Fruit fly (Drosophila melanogaster) S2 (cell line): Measurements from ENCODE around the gene fd3F.
A peak's percentile ranks its signal among the peaks of the same experiment; 100 is the strongest.
"Not testable (repeated sequence)": the region's sequence is repeated elsewhere in the genome, so short reads cannot be mapped to it uniquely, and the experiment has no call there.

Source experiments
- CG8478 ChIP-seq: fragments of >200 bp; optimal IDR thresholded peaks from 2 replicates; lab custom pipeline; 2018
- CTCF ChIP-seq, 2 experiments: fragments of >200 bp; optimal IDR thresholded peaks; 2 replicates each; lab custom pipeline; 2018

The fd3F gene

dm6 chrX:3778135-3778951 is 23.8 kb upstream of the fd3F start:
- no peak for TF ChIP-seq CTCF (optimal IDR thresholded peaks at IDR 0.05; lab: Kevin White, UChicago)
- TF ChIP-seq CG8478 (lab: Kevin White, UChicago): no peak

- TF ChIP-seq CG8478 (lab: Kevin White, UChicago) (no peak), CTCF (optimal IDR thresholded peaks at IDR 0.05; lab: Kevin White, UChicago) (peak; percentile 5 to 21)
These were observed 23.1 kb upstream of the fd3F start for dm6 chrX:3778952-3779502.

dm6 chrX:3779686-3780407 is 22.3 kb upstream of the fd3F start:
- peak; percentile 79 for TF ChIP-seq CTCF (optimal IDR thresholded peaks at IDR 0.05; lab: Kevin White, UChicago)
- no peak for TF ChIP-seq CG8478 (lab: Kevin White, UChicago)

dm6 chrX:3780884-3781283 is 21.2 kb upstream of the fd3F start:
- no peak for TF ChIP-seq CG8478 (lab: Kevin White, UChicago)
- TF ChIP-seq CTCF (optimal IDR thresholded peaks at IDR 0.05; lab: Kevin White, UChicago): peak; percentile 39 to 41

- TF ChIP-seq CG8478 (lab: Kevin White, UChicago) (no peak), CTCF (optimal IDR thresholded peaks at IDR 0.05; lab: Kevin White, UChicago) (no peak)
These were observed 13.7 kb upstream of the fd3F start for dm6 chrX:3788432-3788831.

dm6 chrX:3789284-3789683 is 12.8 kb upstream of the fd3F start:
- no peak for TF ChIP-seq CTCF (optimal IDR thresholded peaks at IDR 0.05; lab: Kevin White, UChicago)
- TF ChIP-seq CG8478 (lab: Kevin White, UChicago): no peak

- TF ChIP-seq CG8478 (lab: Kevin White, UChicago); CTCF (optimal IDR thresholded peaks at IDR 0.05; lab: Kevin White, UChicago): not testable (repeated sequence)
These were observed 12.3 kb upstream of the fd3F start, which contains the start of gene HIP-R for dm6 chrX:3789769-3790168. HIP-R (plus strand) TSS chrX:3789969.

dm6 chrX:3792923-3793322 is 9.2 kb upstream of the fd3F start, which contains the start of gene Crg-1:
Crg-1 (plus strand) TSS chrX:3793223.
- not testable (repeated sequence) for TF ChIP-seq CTCF (optimal IDR thresholded peaks at IDR 0.05; lab: Kevin White, UChicago); CG8478 (lab: Kevin White, UChicago)

dm6 chrX:3798919-3799318 is 3.2 kb upstream of the fd3F start, which contains the start of gene HIP:
HIP (plus strand) TSS chrX:3799150.
- TF ChIP-seq CG8478 (lab: Kevin White, UChicago); CTCF (optimal IDR thresholded peaks at IDR 0.05; lab: Kevin White, UChicago): not testable (repeated sequence)

- TF ChIP-seq CG8478 (lab: Kevin White, UChicago) (no peak), CTCF (optimal IDR thresholded peaks at IDR 0.05; lab: Kevin White, UChicago) (no peak)
These were observed 6.4 kb downstream of the fd3F start for dm6 chrX:3808467-3808866.

- TF ChIP-seq CG8478 (lab: Kevin White, UChicago): no peak
- TF ChIP-seq CTCF (optimal IDR thresholded peaks at IDR 0.05; lab: Kevin White, UChicago): no peak
These were observed 7.0 kb downstream of the fd3F start for dm6 chrX:3809085-3809484.

- TF ChIP-seq CG8478 (lab: Kevin White, UChicago): no peak
- TF ChIP-seq CTCF (optimal IDR thresholded peaks at IDR 0.05; lab: Kevin White, UChicago): peak; percentile 79 to 88
These were observed 9.2 kb downstream of the fd3F start, which contains the start of gene ec for dm6 chrX:3811340-3811788. ec (plus strand) TSS chrX:3811698.

dm6 chrX:3815663-3816062 is 13.5 kb downstream of the fd3F start:
- TF ChIP-seq CG8478 (lab: Kevin White, UChicago) (no peak), CTCF (optimal IDR thresholded peaks at IDR 0.05; lab: Kevin White, UChicago) (peak; percentile 69 to 82)

- TF ChIP-seq CTCF (optimal IDR thresholded peaks at IDR 0.05; lab: Kevin White, UChicago) (no peak), CG8478 (lab: Kevin White, UChicago) (no peak)
These were observed 17.4 kb downstream of the fd3F start for dm6 chrX:3819470-3819869.
